Fruit fly (Drosophila melanogaster) whole organism: ENCODE measurements around the gene CG7275.

Experiments
- CG8478 ChIP-seq: fragments of >200 bp; optimal IDR thresholded peaks from 2 replicates; lab custom pipeline; 2018; ENCODE audit warnings: inconsistent platforms
- Dll ChIP-seq: fragments of >200 bp; optimal IDR thresholded peaks from 2 replicates; lab custom pipeline; 2017
- EcR ChIP-seq, 2 experiments: fragments of >200 bp; optimal IDR thresholded peaks; 2 replicates each; lab custom pipeline; 2017; ENCODE audit warnings: missing biosample characterization in 2 of 2, missing genetic modification characterization in 2 of 2, missing genetic modification reagents in 2 of 2
- pan ChIP-seq: fragments of >200 bp; optimal IDR thresholded peaks from 2 replicates; lab custom pipeline; 2017
- psq ChIP-seq: fragments of >200 bp; optimal IDR thresholded peaks from 2 replicates; lab custom pipeline; 2017
- usp ChIP-seq: fragments of >200 bp; optimal IDR thresholded peaks from 2 replicates; lab custom pipeline; 2017; ENCODE audit warnings: missing biosample characterization, missing genetic modification characterization, mixed read lengths

CG7275 gene

DNA sequence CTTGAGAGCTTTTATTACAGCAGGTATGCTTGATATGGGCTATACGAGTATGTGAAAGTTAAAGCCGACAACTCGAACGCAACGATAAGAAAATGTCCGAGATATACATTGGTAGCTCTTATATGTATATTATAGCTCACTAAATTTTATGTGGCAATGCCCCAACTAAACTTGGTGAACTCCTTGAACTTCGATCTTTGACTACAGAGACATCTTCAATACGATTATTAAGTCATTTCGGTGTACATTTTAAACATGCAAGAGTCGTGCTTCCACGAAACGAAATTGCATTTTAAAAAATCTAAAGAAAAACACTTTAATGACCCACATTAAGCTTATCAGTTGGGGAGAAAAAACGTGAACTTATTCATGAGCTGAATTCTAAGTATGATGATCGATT, 37.8 kb downstream of the CG7275 start:
- TF ChIP-seq EcR (GFP tag; optimal IDR thresholded peaks at IDR 0.05; lab: Kevin White, UChicago) (no peak), pan (lab: Kevin White, UChicago) (peak; percentile 1), psq (lab: Kevin White, UChicago) (no peak), usp (GFP tag; lab: Kevin White, UChicago) (no peak), Dll (lab: Kevin White, UChicago) (no peak), CG8478 (lab: Kevin White, UChicago) (no peak)

DNA sequence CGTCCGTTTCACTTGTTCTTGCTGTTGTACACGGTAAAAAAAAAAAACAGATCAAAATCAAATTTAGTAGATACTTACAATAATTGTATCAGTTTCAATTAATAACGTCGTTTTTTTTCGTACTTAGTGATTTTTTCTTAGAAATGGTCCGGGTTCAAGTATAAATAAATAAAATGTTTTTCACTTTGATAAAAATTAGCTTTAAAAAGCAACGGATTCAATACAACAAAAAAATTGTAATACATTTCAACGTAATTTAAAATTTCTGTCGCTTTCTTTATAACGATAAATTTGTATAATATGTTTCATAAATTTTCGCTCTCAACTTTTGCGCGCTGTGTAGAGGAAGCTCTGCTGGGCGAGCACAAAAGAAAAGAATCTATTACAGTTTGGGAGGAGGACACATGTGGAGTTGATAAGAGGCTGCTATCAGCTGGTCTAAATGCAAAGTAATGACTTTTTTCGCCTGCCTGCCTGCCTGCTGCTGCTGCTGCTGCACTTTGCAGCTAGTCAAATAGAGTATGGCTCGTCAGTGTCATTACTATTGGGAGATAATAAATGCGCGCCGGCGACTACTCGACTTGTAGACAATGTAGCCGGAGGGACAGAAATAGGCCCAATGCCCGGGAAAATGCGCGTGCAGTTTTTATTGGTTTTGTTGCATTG, 39.3 kb downstream of the CG7275 start:
- TF ChIP-seq usp (GFP tag; lab: Kevin White, UChicago) (no peak), EcR (GFP tag; optimal IDR thresholded peaks at IDR 0.05; lab: Kevin White, UChicago) (peak in 1 of 2 experiments; percentile 19)

DNA sequence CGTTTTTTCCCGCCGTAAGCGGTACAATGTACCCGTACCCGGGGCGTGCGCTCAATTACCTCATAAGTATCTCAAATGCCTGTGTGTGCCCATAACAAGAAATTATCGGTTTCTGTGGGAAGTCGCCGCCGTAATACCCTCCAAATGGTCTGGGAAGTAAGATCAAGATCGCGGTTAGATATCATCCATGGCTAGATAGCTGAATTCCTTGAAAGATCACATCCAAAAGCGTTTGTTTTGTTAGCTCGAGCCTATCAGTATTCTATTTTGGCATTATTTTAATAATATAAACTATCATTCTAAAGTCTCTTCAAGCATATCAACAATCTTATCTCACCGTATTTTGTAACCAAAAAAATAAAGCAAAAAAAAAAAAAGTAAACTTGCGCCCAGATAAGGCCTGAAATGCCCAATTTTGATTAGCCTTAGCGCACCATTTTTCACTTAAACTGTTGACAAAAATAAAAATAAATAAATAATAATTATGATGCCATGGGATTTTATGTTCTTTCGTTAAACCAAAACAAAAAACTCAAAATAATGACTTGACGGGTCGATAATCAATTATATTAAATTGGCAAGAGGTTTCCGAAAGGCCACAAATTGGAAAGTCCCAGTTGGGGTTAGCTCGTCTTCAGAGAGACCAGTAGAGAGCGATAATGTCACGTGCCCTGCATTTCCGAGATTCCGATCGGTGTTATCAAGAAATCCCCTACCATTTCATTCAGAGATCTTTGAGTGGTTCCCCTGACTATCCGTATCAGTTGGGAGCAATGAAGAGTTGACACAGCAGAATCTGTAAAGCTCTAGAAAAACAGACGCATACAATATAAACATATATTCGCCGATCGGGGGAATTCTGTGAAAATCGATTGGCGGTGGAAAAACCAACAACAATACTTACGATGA, 40.1 kb downstream of the CG7275 start:
- TF ChIP-seq psq (lab: Kevin White, UChicago) (no peak), Dll (lab: Kevin White, UChicago) (no peak), usp (GFP tag; lab: Kevin White, UChicago) (no peak), pan (lab: Kevin White, UChicago) (no peak), EcR (GFP tag; optimal IDR thresholded peaks at IDR 0.05; lab: Kevin White, UChicago) (no peak), CG8478 (lab: Kevin White, UChicago) (no peak)

dm6 chr3L:15539903-15540409, 41.2 kb downstream of the CG7275 start:
- TF ChIP-seq pan (lab: Kevin White, UChicago) (no peak), usp (GFP tag; lab: Kevin White, UChicago) (no peak), psq (lab: Kevin White, UChicago) (no peak), CG8478 (lab: Kevin White, UChicago) (no peak), EcR (GFP tag; optimal IDR thresholded peaks at IDR 0.05; lab: Kevin White, UChicago) (no peak), Dll (lab: Kevin White, UChicago) (no peak)

- TF ChIP-seq CG8478 (lab: Kevin White, UChicago) = no peak
- TF ChIP-seq EcR (GFP tag; optimal IDR thresholded peaks at IDR 0.05; lab: Kevin White, UChicago) = no peak
- TF ChIP-seq pan (lab: Kevin White, UChicago) = no peak
- no peak for TF ChIP-seq Dll (lab: Kevin White, UChicago)
- TF ChIP-seq usp (GFP tag; lab: Kevin White, UChicago) = no peak
- no peak for TF ChIP-seq psq (lab: Kevin White, UChicago)
Observed at dm6 chr3L:15540682-15541081, 41.9 kb downstream of the CG7275 start.

DNA sequence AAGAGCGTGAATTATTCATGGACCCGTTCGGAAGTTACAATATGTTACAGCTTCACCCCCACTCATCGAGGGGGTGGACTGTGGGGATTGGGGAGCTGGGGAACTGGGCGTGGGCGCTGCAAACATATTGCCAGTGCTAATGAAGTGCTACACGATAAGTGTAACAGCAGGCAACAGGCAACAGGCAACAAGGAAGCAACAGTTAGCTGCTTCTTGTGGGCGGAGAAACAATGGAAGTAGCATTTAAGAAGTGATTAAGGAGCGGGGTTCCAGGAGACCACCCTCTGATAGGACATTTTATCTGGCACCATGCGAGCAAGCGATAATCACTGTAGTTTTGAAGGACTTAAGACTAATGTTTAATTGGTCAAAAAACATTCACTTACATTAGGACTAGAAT, 42.5 kb downstream of the CG7275 start:
- TF ChIP-seq EcR (GFP tag; optimal IDR thresholded peaks at IDR 0.05; lab: Kevin White, UChicago) (no peak), usp (GFP tag; lab: Kevin White, UChicago) (no peak), Dll (lab: Kevin White, UChicago) (no peak), psq (lab: Kevin White, UChicago) (no peak), pan (lab: Kevin White, UChicago) (no peak), CG8478 (lab: Kevin White, UChicago) (no peak)

DNA sequence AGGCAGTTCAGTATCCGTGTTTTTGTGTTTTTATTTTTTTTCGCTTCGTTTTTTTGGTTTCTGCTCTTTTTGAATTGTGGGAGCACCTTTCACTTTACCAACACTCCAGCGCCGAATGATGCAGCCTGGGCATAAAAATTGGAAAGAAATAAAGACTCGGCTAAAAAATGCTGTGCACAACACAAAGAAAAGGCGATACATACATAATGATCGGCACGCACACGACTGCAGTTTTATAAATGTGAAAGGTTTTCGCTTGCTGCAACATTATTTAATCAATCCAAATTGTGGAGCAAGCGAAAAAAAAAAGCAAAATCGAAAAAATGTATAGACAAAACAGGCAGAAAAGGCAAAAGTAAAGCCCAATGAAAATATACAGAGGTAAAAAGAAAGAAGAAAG, 44.3 kb downstream of the CG7275 start:
- TF ChIP-seq psq (lab: Kevin White, UChicago) (no peak), usp (GFP tag; lab: Kevin White, UChicago) (no peak), EcR (GFP tag; optimal IDR thresholded peaks at IDR 0.05; lab: Kevin White, UChicago) (no peak), pan (lab: Kevin White, UChicago) (no peak), CG8478 (lab: Kevin White, UChicago) (no peak), Dll (lab: Kevin White, UChicago) (no peak)

DNA sequence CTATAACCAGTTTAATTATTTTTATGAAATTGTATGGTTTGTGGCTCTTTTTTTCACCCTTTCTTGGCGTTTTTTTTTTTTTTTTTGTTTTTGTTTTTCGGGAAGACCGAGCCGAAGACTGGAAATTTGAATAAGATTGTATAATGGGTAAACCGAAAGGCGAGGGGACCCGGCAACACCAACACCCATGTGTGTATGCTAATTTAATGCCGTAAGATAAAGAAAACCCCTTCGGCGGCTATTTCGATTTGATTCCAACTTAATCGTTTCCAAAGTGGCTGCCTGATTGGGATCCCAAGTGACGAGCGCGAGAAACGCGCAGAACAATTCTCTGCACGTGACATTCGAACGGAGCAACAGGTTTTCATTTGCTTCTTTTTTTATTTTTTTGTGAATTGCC, 44.7 kb downstream of the CG7275 start:
- no peak for TF ChIP-seq psq (lab: Kevin White, UChicago)
- no peak for TF ChIP-seq CG8478 (lab: Kevin White, UChicago)
- no peak for TF ChIP-seq EcR (GFP tag; optimal IDR thresholded peaks at IDR 0.05; lab: Kevin White, UChicago)
- TF ChIP-seq usp (GFP tag; lab: Kevin White, UChicago) = no peak
- TF ChIP-seq pan (lab: Kevin White, UChicago) = no peak
- TF ChIP-seq Dll (lab: Kevin White, UChicago) = no peak

DNA sequence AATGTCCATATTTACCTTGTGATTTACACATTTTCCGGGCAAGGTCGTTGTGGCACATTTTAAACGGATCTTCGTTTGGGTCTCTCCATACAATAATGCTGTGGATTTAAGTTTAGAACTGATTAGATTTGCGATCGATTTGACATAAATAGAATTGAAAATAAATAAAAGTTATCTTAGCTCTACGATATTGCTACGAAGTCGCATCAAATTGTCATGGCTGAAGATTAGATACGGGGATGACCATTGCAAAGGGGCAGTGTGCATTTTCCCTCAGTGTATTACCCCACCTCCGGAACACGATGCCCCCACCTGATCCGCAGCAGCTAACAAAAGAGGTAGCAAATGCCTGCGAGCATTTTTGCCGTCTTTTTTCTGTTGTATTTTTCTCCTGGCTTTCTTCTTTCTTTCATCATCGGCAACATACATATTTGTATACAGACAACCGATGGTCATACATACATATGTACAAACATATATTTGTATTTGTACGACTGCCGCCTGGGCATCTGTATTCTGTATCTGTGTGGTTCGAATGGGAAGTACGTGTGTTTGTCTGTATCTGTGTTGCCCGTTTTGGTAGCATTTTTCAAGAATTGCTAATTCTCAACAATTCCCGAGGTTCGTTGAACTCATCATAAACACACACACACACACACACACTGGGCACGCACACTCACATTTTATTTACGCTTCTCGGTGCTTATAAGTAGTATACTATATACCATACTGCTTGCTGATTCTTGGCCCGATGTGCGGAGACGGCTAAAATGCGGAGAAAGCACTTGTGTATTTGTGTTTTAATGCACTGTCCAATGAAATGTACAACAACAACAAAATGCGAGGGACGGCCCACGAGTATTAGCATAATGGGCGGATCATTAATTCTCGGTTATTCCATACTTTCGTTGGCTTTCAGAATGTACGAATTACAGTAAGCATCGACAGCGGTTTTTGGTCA, 46.0 kb downstream of the CG7275 start:
- no peak for TF ChIP-seq Dll (lab: Kevin White, UChicago)
- TF ChIP-seq EcR (GFP tag; optimal IDR thresholded peaks at IDR 0.05; lab: Kevin White, UChicago) = peak; percentile 69 to 76
- TF ChIP-seq usp (GFP tag; lab: Kevin White, UChicago) = no peak

DNA sequence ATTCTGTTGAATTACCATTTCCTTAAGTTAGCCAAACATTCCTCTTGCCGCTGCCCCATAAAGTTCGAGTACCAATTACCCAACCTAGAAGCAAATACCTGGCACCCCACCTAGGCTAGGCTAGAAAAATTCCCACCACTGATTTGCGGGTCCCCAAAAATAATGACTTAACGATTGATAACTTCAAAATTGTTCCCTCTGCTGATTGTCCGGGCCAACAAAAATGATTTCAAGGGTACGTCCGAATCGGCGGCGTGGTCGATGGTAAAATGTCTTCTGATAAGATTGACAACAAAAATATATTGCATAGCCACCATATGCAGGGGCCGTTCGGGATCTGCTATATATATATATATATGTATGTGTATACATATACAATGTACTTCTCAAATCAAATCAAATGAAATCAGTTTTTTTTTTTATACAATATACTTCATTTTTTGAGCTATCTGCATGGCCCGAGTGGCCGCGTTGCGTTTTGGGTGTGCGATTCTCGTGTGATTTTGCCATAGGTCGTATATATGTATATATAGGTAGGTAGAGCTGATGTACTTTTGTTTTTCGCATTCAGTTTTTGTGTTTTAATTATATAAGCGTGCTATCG, 48.5 kb downstream of the CG7275 start:
- TF ChIP-seq Dll (lab: Kevin White, UChicago) (no peak), pan (lab: Kevin White, UChicago) (peak; percentile 32)
